Fruit fly (Drosophila melanogaster) whole organism, wandering third instar larva: ENCODE measurements around the gene CG12640.

Experiments
- Hr78 ChIP-seq: fragments of >200 bp; optimal IDR thresholded peaks from 2 replicates; lab custom pipeline; 2017; ENCODE audit warnings: missing biosample characterization, missing genetic modification characterization
- Jra ChIP-seq: sonication (Bioruptor generic); optimal IDR thresholded peaks from 2 replicates; lab custom pipeline; 2016; ENCODE audit warnings: missing biosample characterization, missing genetic modification characterization
- Myc ChIP-seq: fragments of >200 bp; optimal IDR thresholded peaks from 2 replicates; lab custom pipeline; 2017
- br ChIP-seq: fragments of 200-800 bp; sonication (Bioruptor generic); optimal IDR thresholded peaks from 2 replicates; lab custom pipeline; 2016; ENCODE audit warnings: missing biosample characterization, missing genetic modification characterization
- brk ChIP-seq: fragments of 200-800 bp; sonication (Bioruptor generic); optimal IDR thresholded peaks from 2 replicates; lab custom pipeline; 2016; ENCODE audit warnings: missing biosample characterization, mild to moderate bottlenecking, missing genetic modification characterization
- dl ChIP-seq, 2 experiments: fragments of 175-275, 200-275 bp in 1 of 2; fragments of 200-275 bp in 1 of 2; sonication (Bioruptor generic); optimal IDR thresholded peaks; lab custom pipeline; 2018; ENCODE audit warnings: mild to moderate bottlenecking in 2 of 2, missing biosample characterization in 2 of 2, missing genetic modification characterization in 2 of 2, moderate library complexity in 2 of 2; ENCODE audit not compliant: partially characterized antibody in 2 of 2, insufficient read depth in 1 of 2
- dmrt93B ChIP-seq: fragments of 200-800 bp; sonication (Bioruptor generic); optimal IDR thresholded peaks from 2 replicates; lab custom pipeline; 2018; ENCODE audit warnings: missing biosample characterization, mild to moderate bottlenecking, missing genetic modification characterization
- foxo ChIP-seq, 2 experiments: fragments of 200-800 bp; sonication (Bioruptor generic); optimal IDR thresholded peaks; 2 replicates in 1 of 2; 3 replicates in 1 of 2; lab custom pipeline; 2016 to 2017; ENCODE audit warnings: missing biosample characterization in 2 of 2, missing genetic modification characterization in 2 of 2
- h ChIP-seq: fragments of 200-800 bp; sonication (Bioruptor generic); optimal IDR thresholded peaks from 3 replicates; lab custom pipeline; 2016; ENCODE audit warnings: missing biosample characterization, mild to moderate bottlenecking, missing genetic modification characterization
- lola ChIP-seq: fragments of >200 bp; optimal IDR thresholded peaks from 2 replicates; lab custom pipeline; 2017; ENCODE audit warnings: missing biosample characterization, missing genetic modification characterization
- psq ChIP-seq: fragments of 200-800 bp; sonication (Bioruptor generic); optimal IDR thresholded peaks from 3 replicates; lab custom pipeline; 2017; ENCODE audit warnings: missing biosample characterization, mild to moderate bottlenecking, missing genetic modification characterization, moderate library complexity
- sage ChIP-seq: fragments of 200-800 bp; sonication (Bioruptor generic); optimal IDR thresholded peaks from 2 replicates; lab custom pipeline; 2016; ENCODE audit warnings: missing biosample characterization, mild to moderate bottlenecking, missing genetic modification characterization
- usp ChIP-seq: fragments of >200 bp; optimal IDR thresholded peaks from 2 replicates; lab custom pipeline; 2017; ENCODE audit warnings: missing biosample characterization, missing genetic modification characterization

DNA sequence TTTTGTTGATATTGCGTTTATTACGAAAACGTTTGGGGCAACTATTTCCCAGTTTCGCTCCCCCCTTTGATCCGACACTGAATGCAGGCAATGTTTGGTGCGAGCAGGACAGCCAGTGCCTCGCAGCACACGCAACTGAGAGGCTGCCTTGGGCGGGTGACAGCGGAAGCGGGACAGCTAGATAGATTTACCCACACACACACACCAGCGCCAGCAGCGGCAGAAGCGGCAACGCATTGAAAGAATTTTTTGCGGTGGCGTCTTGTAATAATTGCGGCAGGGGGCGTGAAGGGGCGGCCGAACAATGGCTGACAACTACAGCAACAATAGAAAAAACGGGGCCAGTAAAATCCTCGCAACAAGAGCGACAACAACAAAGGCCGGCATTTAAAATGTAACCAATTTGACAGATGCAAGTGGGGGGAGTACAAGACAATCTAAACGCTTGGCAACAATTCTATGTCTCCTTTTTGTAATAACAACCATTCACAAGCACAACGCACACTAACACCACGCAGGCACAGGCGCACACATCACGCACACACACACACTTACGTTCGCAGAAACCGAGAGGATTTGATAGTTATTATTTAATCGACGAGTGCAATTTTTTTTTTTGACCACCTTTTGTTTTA, 40.1 kb upstream of the CG12640 start:
- no peak for TF ChIP-seq Myc
- TF ChIP-seq Hr78 (GFP tag; lab: Kevin White, UChicago): no peak
- TF ChIP-seq sage: no peak
- TF ChIP-seq psq (GFP tag; lab: Kevin White, UChicago): no peak
- no peak for TF ChIP-seq brk (GFP tag; lab: Kevin White, UChicago)
- no peak for TF ChIP-seq br (GFP tag; lab: Kevin White, UChicago)
- no peak for TF ChIP-seq usp
- no peak for TF ChIP-seq dl (GFP tag; optimal IDR thresholded peaks at IDR 0.05; lab: Kevin White, UChicago; ENCODE audit: insufficient read depth in 1 of 2, partially characterized antibody in 2 of 2)
- no peak for TF ChIP-seq dmrt93B (GFP tag; lab: Kevin White, UChicago)
- no peak for TF ChIP-seq Jra (GFP tag; lab: Kevin White, UChicago)
- no peak for TF ChIP-seq lola (GFP tag; lab: Kevin White, UChicago)
- peak; percentile 19 for TF ChIP-seq h
- no peak for TF ChIP-seq foxo (GFP tag; optimal IDR thresholded peaks at IDR 0.05; lab: Kevin White, UChicago)
